Fruit fly (Drosophila melanogaster) whole organism, embryonic: ENCODE results near the gene CG12998.

Experiments
- Bdp1 ChIP-seq: fragments of 200-800 bp; sonication (Bioruptor generic); optimal IDR thresholded peaks from 3 replicates; lab custom pipeline; 2016; ENCODE audit warnings: missing biosample characterization, missing genetic modification characterization
- CG10565 ChIP-seq: fragments of 200-800 bp; sonication (Bioruptor generic); optimal IDR thresholded peaks from 3 replicates; lab custom pipeline; 2016; ENCODE audit warnings: missing biosample characterization, mild to moderate bottlenecking, missing genetic modification characterization
- CG10959 ChIP-seq: fragments of 200-800 bp; sonication (Bioruptor generic); IDR thresholded peaks from 2 replicates; pipeline ENCODE4 v1.3.6; 2022; ENCODE audit warnings: missing biosample characterization, missing genetic modification characterization
- CG11456 ChIP-seq: fragments of 200-800 bp; sonication (Bioruptor generic); IDR thresholded peaks from 3 replicates; pipeline ENCODE4 v1.3.6; 2022; ENCODE audit warnings: missing biosample characterization, missing genetic modification characterization
- CG14860 ChIP-seq: fragments of 200-800 bp; sonication (Bioruptor generic); IDR thresholded peaks from 3 replicates; pipeline ENCODE4 v1.3.6; 2022; ENCODE audit warnings: missing biosample characterization, missing genetic modification characterization; ENCODE audit not compliant: partially characterized antibody
- CG15601 ChIP-seq: fragments of 200-800 bp; sonication (Bioruptor generic); optimal IDR thresholded peaks from 3 replicates; lab custom pipeline; 2019; ENCODE audit warnings: missing biosample characterization, mild to moderate bottlenecking, missing genetic modification characterization, moderate library complexity
- CG15696 ChIP-seq: fragments of 200-800 bp; sonication (Bioruptor generic); optimal IDR thresholded peaks from 2 replicates; lab custom pipeline; 2019; ENCODE audit warnings: missing biosample characterization, mild to moderate bottlenecking, missing genetic modification characterization, moderate library complexity
- CG17186 ChIP-seq: fragments of 200-800 bp; sonication (Bioruptor generic); optimal IDR thresholded peaks from 3 replicates; lab custom pipeline; 2017; ENCODE audit warnings: missing biosample characterization, missing genetic modification reagents, missing genetic modification characterization
- CG1832 ChIP-seq: fragments of 200-800 bp; sonication (Bioruptor generic); optimal IDR thresholded peaks from 2 replicates; lab custom pipeline; 2017; ENCODE audit warnings: missing biosample characterization, mild to moderate bottlenecking, missing genetic modification characterization, inconsistent platforms
- CG18764 ChIP-seq: fragments of 200-800 bp; sonication (Bioruptor generic); optimal IDR thresholded peaks from 3 replicates; lab custom pipeline; 2016; ENCODE audit warnings: missing biosample characterization, missing genetic modification characterization
- CG2120 ChIP-seq: fragments of 200-800 bp; sonication (Bioruptor generic); optimal IDR thresholded peaks from 3 replicates; lab custom pipeline; 2016; ENCODE audit warnings: missing biosample characterization, missing genetic modification characterization
- CG3065 ChIP-seq: fragments of 200-800 bp; sonication (Bioruptor generic); optimal IDR thresholded peaks from 2 replicates; lab custom pipeline; 2016; ENCODE audit warnings: missing biosample characterization, missing genetic modification characterization
- CG31365 ChIP-seq: fragments of 200-800 bp; sonication (Bioruptor generic); optimal IDR thresholded peaks from 2 replicates; lab custom pipeline; 2018; ENCODE audit warnings: missing biosample characterization, mild to moderate bottlenecking, missing genetic modification characterization
- CG42726 ChIP-seq: fragments of 200-800 bp; sonication (Bioruptor generic); IDR thresholded peaks from 2 replicates; pipeline ENCODE4 v1.3.6; 2022; ENCODE audit warnings: missing biosample characterization, missing genetic modification characterization; ENCODE audit not compliant: partially characterized antibody
- CG4424 ChIP-seq: fragments of 200-800 bp; sonication (Bioruptor generic); optimal IDR thresholded peaks from 3 replicates; lab custom pipeline; 2016; ENCODE audit warnings: missing biosample characterization, missing genetic modification characterization
- CG4707 ChIP-seq: fragments of 200-800 bp; sonication (Bioruptor generic); optimal IDR thresholded peaks from 2 replicates; lab custom pipeline; 2018; ENCODE audit warnings: missing biosample characterization, mild to moderate bottlenecking, missing genetic modification characterization, moderate library complexity
- CG5953 ChIP-seq: fragments of 200-800 bp; sonication (Bioruptor generic); IDR thresholded peaks from 2 replicates; pipeline ENCODE4 v1.3.6; 2022; ENCODE audit warnings: missing biosample characterization, missing genetic modification characterization
- CG6791 ChIP-seq: fragments of 200-800 bp; sonication (Bioruptor generic); IDR thresholded peaks from 3 replicates; pipeline ENCODE4 v1.3.6; 2022; ENCODE audit warnings: missing biosample characterization, missing genetic modification characterization; ENCODE audit not compliant: partially characterized antibody
- CG6813 ChIP-seq: fragments of 200-800 bp; sonication (Bioruptor generic); optimal IDR thresholded peaks from 2 replicates; lab custom pipeline; 2017; ENCODE audit warnings: missing biosample characterization, missing genetic modification characterization, mild to moderate bottlenecking, moderate library complexity, missing genetic modification reagents
- CG8290 ChIP-seq, 3 experiments: fragments of 200-800 bp; sonication (Bioruptor generic); optimal IDR thresholded peaks; 2 replicates each; lab custom pipeline; 2016 to 2019; ENCODE audit warnings: missing biosample characterization in 3 of 3, missing genetic modification characterization in 3 of 3, mild to moderate bottlenecking in 2 of 3, moderate library complexity in 1 of 3
- CG9609 ChIP-seq: fragments of 200-800 bp; sonication (Bioruptor generic); optimal IDR thresholded peaks from 3 replicates; lab custom pipeline; 2016; ENCODE audit warnings: missing biosample characterization, missing genetic modification characterization
- CG9932 ChIP-seq: fragments of 200-800 bp; sonication (Bioruptor generic); IDR thresholded peaks from 2 replicates; pipeline ENCODE4 v1.3.6; 2022; ENCODE audit warnings: missing biosample characterization, missing genetic modification characterization
- Camta ChIP-seq: fragments of 200-800 bp; sonication (Bioruptor generic); optimal IDR thresholded peaks from 2 replicates; lab custom pipeline; 2016; ENCODE audit warnings: missing biosample characterization, missing genetic modification characterization
- D19A ChIP-seq: fragments of 200-800 bp; optimal IDR thresholded peaks from 3 replicates; lab custom pipeline; 2019; ENCODE audit warnings: missing biosample characterization, mild to moderate bottlenecking, missing genetic modification characterization, moderate library complexity
- D19B ChIP-seq: fragments of 200-800 bp; sonication (Bioruptor generic); optimal IDR thresholded peaks from 2 replicates; lab custom pipeline; 2017; ENCODE audit warnings: missing biosample characterization, mild to moderate bottlenecking, missing genetic modification characterization
- Drgx ChIP-seq: fragments of 200-800 bp; sonication (Bioruptor generic); IDR thresholded peaks from 2 replicates; pipeline ENCODE4 v1.3.6; 2022; ENCODE audit warnings: missing biosample characterization, missing genetic modification characterization
- Ets97D ChIP-seq: fragments of 200-800 bp; sonication (Bioruptor generic); optimal IDR thresholded peaks from 3 replicates; lab custom pipeline; 2016; ENCODE audit warnings: missing biosample characterization, missing genetic modification characterization
- Gsc ChIP-seq: fragments of 200-800 bp; sonication (Bioruptor generic); IDR thresholded peaks from 2 replicates; pipeline ENCODE4 v1.3.6; 2022; ENCODE audit warnings: missing biosample characterization, missing genetic modification characterization
- Mad ChIP-seq: fragments of 200-800 bp; sonication (Bioruptor generic); optimal IDR thresholded peaks from 2 replicates; lab custom pipeline; 2016; ENCODE audit warnings: missing biosample characterization, missing genetic modification characterization
- NFAT ChIP-seq: fragments of 200-800 bp; sonication (Bioruptor generic); IDR thresholded peaks from 2 replicates; pipeline ENCODE4 v1.3.6; 2022; ENCODE audit warnings: missing biosample characterization, missing genetic modification characterization
- Nf-YA ChIP-seq: fragments of 200-800 bp; sonication (Bioruptor generic); IDR thresholded peaks from 2 replicates; pipeline ENCODE4 v1.3.6; 2022; ENCODE audit warnings: missing biosample characterization, missing genetic modification characterization
- Pdp1 ChIP-seq, 2 experiments: fragments of 200-800 bp; sonication (Bioruptor generic); optimal IDR thresholded peaks; 3 replicates each; lab custom pipeline; 2016; ENCODE audit warnings: missing biosample characterization in 2 of 2, missing genetic modification characterization in 2 of 2, mild to moderate bottlenecking in 1 of 2, moderate library complexity in 1 of 2
- Six4 ChIP-seq: fragments of 200-800 bp; sonication (Bioruptor generic); optimal IDR thresholded peaks from 2 replicates; lab custom pipeline; 2016; ENCODE audit warnings: missing biosample characterization, missing genetic modification characterization
- Sry-δ ChIP-seq: fragments of 200-800 bp; sonication (Bioruptor generic); optimal IDR thresholded peaks from 2 replicates; lab custom pipeline; 2016; ENCODE audit warnings: missing biosample characterization, missing genetic modification characterization
- Trl ChIP-seq, 3 experiments: fragments of >200 bp in 2 of 3; fragments of 200-800 bp in 1 of 3; sonication (Bioruptor generic) in 1 of 3; optimal IDR thresholded peaks; 2 replicates in 1 of 3; 3 replicates in 2 of 3; lab custom pipeline; 2016 to 2017; ENCODE audit warnings: missing biosample characterization in 1 of 3, missing genetic modification characterization in 1 of 3
- Xrp1 ChIP-seq: fragments of 200-800 bp; sonication (Bioruptor generic); IDR thresholded peaks from 2 replicates; pipeline ENCODE4 v1.3.6; 2022; ENCODE audit warnings: missing biosample characterization, missing genetic modification characterization
- bab2 ChIP-seq: fragments of 200-800 bp; sonication (Bioruptor generic); optimal IDR thresholded peaks from 2 replicates; lab custom pipeline; 2016; ENCODE audit warnings: missing biosample characterization, missing genetic modification characterization
- corto ChIP-seq: fragments of 200-800 bp; sonication (Bioruptor generic); optimal IDR thresholded peaks from 2 replicates; lab custom pipeline; 2016; ENCODE audit warnings: missing biosample characterization, mild to moderate bottlenecking, missing genetic modification characterization, moderate library complexity
- fd96Cb ChIP-seq: fragments of 200-800 bp; sonication (Bioruptor generic); optimal IDR thresholded peaks from 2 replicates; lab custom pipeline; 2018; ENCODE audit warnings: missing biosample characterization, mild to moderate bottlenecking, missing genetic modification characterization, moderate library complexity
- h ChIP-seq: fragments of >200 bp; optimal IDR thresholded peaks from 2 replicates; lab custom pipeline; 2017
- hbn ChIP-seq: fragments of 200-800 bp; sonication (Bioruptor generic); IDR thresholded peaks from 2 replicates; pipeline ENCODE4 v1.3.6; 2022; ENCODE audit warnings: missing biosample characterization, missing genetic modification characterization; ENCODE audit not compliant: partially characterized antibody
- maf-S ChIP-seq: fragments of 200-800 bp; sonication (Bioruptor generic); optimal IDR thresholded peaks from 2 replicates; lab custom pipeline; 2016; ENCODE audit warnings: missing biosample characterization, missing genetic modification characterization
- peb ChIP-seq: fragments of 200-800 bp; sonication (Bioruptor generic); IDR thresholded peaks from 2 replicates; pipeline ENCODE4 v1.3.6; 2022; ENCODE audit warnings: missing biosample characterization, missing genetic modification characterization
- pho ChIP-seq: fragments of 200-800 bp; sonication (Bioruptor generic); optimal IDR thresholded peaks from 2 replicates; lab custom pipeline; 2016; ENCODE audit warnings: missing biosample characterization, missing genetic modification characterization
- psq ChIP-seq: fragments of 200-800 bp; sonication (Bioruptor generic); optimal IDR thresholded peaks from 2 replicates; lab custom pipeline; 2017; ENCODE audit warnings: missing biosample characterization, missing genetic modification characterization
- pum ChIP-seq: fragments of 200-800 bp; sonication (Bioruptor generic); optimal IDR thresholded peaks from 2 replicates; lab custom pipeline; 2016; ENCODE audit warnings: missing biosample characterization, missing genetic modification characterization
- ranshi ChIP-seq: fragments of 200-800 bp; sonication (Bioruptor generic); IDR thresholded peaks from 2 replicates; pipeline ENCODE4 v1.3.6; 2022; ENCODE audit warnings: missing biosample characterization, missing genetic modification characterization
- salm ChIP-seq: fragments of 200-800 bp; sonication (Bioruptor generic); optimal IDR thresholded peaks from 2 replicates; lab custom pipeline; 2018; ENCODE audit warnings: missing biosample characterization, mild to moderate bottlenecking, missing genetic modification characterization
- sens-2 ChIP-seq: fragments of 200-800 bp; sonication (Bioruptor generic); IDR thresholded peaks from 2 replicates; pipeline ENCODE4 v1.3.6; 2022; ENCODE audit warnings: missing biosample characterization, missing genetic modification characterization
- sima ChIP-seq: fragments of 200-800 bp; sonication (Bioruptor generic); optimal IDR thresholded peaks from 2 replicates; lab custom pipeline; 2016; ENCODE audit warnings: missing biosample characterization, missing genetic modification characterization
- zen2 ChIP-seq: fragments of 200-800 bp; sonication (Bioruptor generic); IDR thresholded peaks from 3 replicates; pipeline ENCODE4 v1.3.6; 2022; ENCODE audit warnings: missing biosample characterization, missing genetic modification characterization; ENCODE audit not compliant: partially characterized antibody

Gene CG12998

DNA sequence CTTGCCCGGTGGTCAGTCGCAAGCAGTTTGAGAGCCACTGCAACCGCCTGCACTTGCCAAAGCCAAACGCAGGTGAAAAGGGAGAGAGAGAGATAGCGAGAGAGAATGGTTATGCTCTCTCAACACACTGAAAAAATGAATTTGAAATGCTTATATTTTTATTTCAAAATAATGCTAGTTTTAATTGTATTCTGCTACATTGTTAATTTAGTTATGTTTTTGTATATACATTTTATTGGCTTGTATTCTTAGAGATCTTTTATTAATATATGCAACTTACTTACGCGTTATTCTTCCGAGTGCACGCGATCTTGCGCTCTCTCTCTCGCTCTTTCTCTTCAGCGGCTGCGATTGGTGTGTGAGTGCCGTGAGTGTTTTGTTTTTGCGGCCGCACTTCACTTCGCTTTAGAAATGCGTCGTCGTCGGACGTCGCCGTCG lies 40.0 kb upstream of the CG12998 start (continued):
- peak; percentile 83 for TF ChIP-seq CG31365 (tag; lab: Kevin White, UChicago)
- no peak for TF ChIP-seq salm (tag; lab: Kevin White, UChicago)
- no peak for TF ChIP-seq h (lab: Kevin White, UChicago)
- no peak for TF ChIP-seq CG2120 (GFP tag; lab: Kevin White, UChicago)
- TF ChIP-seq CG15601 (tag; lab: Kevin White, UChicago): peak; percentile 97
- TF ChIP-seq pum (GFP tag; lab: Kevin White, UChicago): peak; percentile 92
- no peak for TF ChIP-seq CG3065 (GFP tag; lab: Kevin White, UChicago)
- no peak for TF ChIP-seq CG6791 (GFP tag; lab: Robert Waterston, UW)
- TF ChIP-seq CG17186: peak; percentile 81
- TF ChIP-seq peb (GFP tag; lab: Robert Waterston, UW): peak; percentile 98
- peak; percentile 92 for TF ChIP-seq Ets97D (GFP tag; lab: Kevin White, UChicago)
- TF ChIP-seq sima (GFP tag; lab: Kevin White, UChicago): peak; percentile 87
- peak; percentile 98 for TF ChIP-seq Nf-YA (GFP tag; lab: Robert Waterston, UW)
- no peak for TF ChIP-seq CG4707 (GFP tag; lab: Kevin White, UChicago)
- TF ChIP-seq CG9932 (GFP tag; lab: Robert Waterston, UW): peak; percentile 73
- TF ChIP-seq Xrp1 (GFP tag; lab: Robert Waterston, UW): peak; percentile 100
- TF ChIP-seq CG9609: no peak
- TF ChIP-seq CG1832 (GFP tag; lab: Kevin White, UChicago): peak; percentile 37
- peak; percentile 99 for TF ChIP-seq ranshi (GFP tag; lab: Robert Waterston, UW)
- TF ChIP-seq hbn (GFP tag; lab: Robert Waterston, UW): no peak
- peak; percentile 96 for TF ChIP-seq D19A (tag; lab: Kevin White, UChicago)
- TF ChIP-seq CG15696 (tag; lab: Kevin White, UChicago): peak; percentile 97
- TF ChIP-seq corto (GFP tag; lab: Kevin White, UChicago): peak; percentile 98
- TF ChIP-seq CG6813 (GFP tag; lab: Kevin White, UChicago): peak; percentile 97
- peak; percentile 83 for TF ChIP-seq D19B
- peak; percentile 99 for TF ChIP-seq CG10959
- no peak for TF ChIP-seq CG5953 (GFP tag; lab: Robert Waterston, UW)
- peak; percentile 98 for TF ChIP-seq CG4424 (GFP tag; lab: Kevin White, UChicago)
- TF ChIP-seq zen2 (GFP tag; lab: Robert Waterston, UW): no peak
- peak; percentile 95 for TF ChIP-seq CG18764
- no peak for TF ChIP-seq maf-S (GFP tag; lab: Kevin White, UChicago)
- TF ChIP-seq Gsc (GFP tag; lab: Robert Waterston, UW): peak; percentile 92
- peak; percentile 99 for TF ChIP-seq Drgx (GFP tag; lab: Robert Waterston, UW)
- peak; percentile 98 for TF ChIP-seq fd96Cb (tag; lab: Kevin White, UChicago)
- TF ChIP-seq NFAT (GFP tag; lab: Robert Waterston, UW): peak; percentile 96
- no peak for TF ChIP-seq Mad
- no peak for TF ChIP-seq psq (GFP tag; lab: Kevin White, UChicago)
- TF ChIP-seq Trl (optimal IDR thresholded peaks at IDR 0.05; lab: Kevin White, UChicago): peak; percentile 87 to 93
- peak; percentile 93 for TF ChIP-seq Trl (GFP tag; optimal IDR thresholded peaks at IDR 0.05; lab: Kevin White, UChicago)
- peak; percentile 96 for TF ChIP-seq CG8290 (GFP tag; optimal IDR thresholded peaks at IDR 0.05; lab: Kevin White, UChicago)
- no peak for TF ChIP-seq CG8290 (tag; optimal IDR thresholded peaks at IDR 0.05; lab: Kevin White, UChicago)
- TF ChIP-seq pho (GFP tag; lab: Kevin White, UChicago): no peak
- TF ChIP-seq Sry-δ: peak; percentile 51
- TF ChIP-seq bab2 (GFP tag; lab: Kevin White, UChicago): peak; percentile 98
- no peak for TF ChIP-seq Bdp1
- peak; percentile 98 for TF ChIP-seq CG11456 (GFP tag; lab: Robert Waterston, UW)
- peak; percentile 94 for TF ChIP-seq sens-2 (GFP tag; lab: Robert Waterston, UW)
- no peak for TF ChIP-seq CG14860
- TF ChIP-seq CG42726: no peak
- TF ChIP-seq Pdp1 (GFP tag; optimal IDR thresholded peaks at IDR 0.05; lab: Kevin White, UChicago): peak; percentile 93 to 98
- TF ChIP-seq Six4 (GFP tag; lab: Kevin White, UChicago): peak; percentile 97
- peak; percentile 95 for TF ChIP-seq Camta
- peak; percentile 77 for TF ChIP-seq CG10565 (GFP tag; lab: Kevin White, UChicago)
